Fruit fly (Drosophila melanogaster) whole organism, embryonic: ENCODE data around the gene PH4alphaEFB.
A peak's percentile ranks its signal among the peaks of the same experiment; 100 is the strongest.

ENCODE experiments used
- Antp ChIP-seq: fragments of 200-800 bp; sonication (Bioruptor generic); optimal IDR thresholded peaks from 3 replicates; lab custom pipeline; 2016; ENCODE audit warnings: missing biosample characterization, missing genetic modification characterization
- Atf6 ChIP-seq: fragments of 200-800 bp; sonication (Bioruptor generic); IDR thresholded peaks from 2 replicates; pipeline ENCODE4 v1.3.6; 2022; ENCODE audit warnings: missing biosample characterization, missing genetic modification characterization
- CG11696 ChIP-seq: fragments of 200-800 bp; sonication (Bioruptor generic); IDR thresholded peaks from 2 replicates; pipeline ENCODE4 v1.3.6; 2022; ENCODE audit warnings: missing biosample characterization, missing genetic modification characterization
- CG12219 ChIP-seq: fragments of 200-800 bp; sonication (Bioruptor generic); optimal IDR thresholded peaks from 3 replicates; lab custom pipeline; 2018; ENCODE audit warnings: missing biosample characterization, mild to moderate bottlenecking, missing genetic modification characterization
- CG12769 ChIP-seq: fragments of 200-800 bp; sonication (Bioruptor generic); optimal IDR thresholded peaks from 2 replicates; lab custom pipeline; 2019; ENCODE audit warnings: missing biosample characterization, mild to moderate bottlenecking, missing genetic modification characterization, moderate library complexity
- CG17612 ChIP-seq: fragments of 200-800 bp; sonication (Bioruptor generic); IDR thresholded peaks from 2 replicates; pipeline ENCODE4 v1.3.6; 2022; ENCODE audit warnings: missing biosample characterization, missing genetic modification characterization
- CG2116 ChIP-seq: fragments of 200-800 bp; sonication (Bioruptor generic); optimal IDR thresholded peaks from 3 replicates; lab custom pipeline; 2018; ENCODE audit warnings: missing biosample characterization, mild to moderate bottlenecking, missing genetic modification characterization
- CG2120 ChIP-seq: fragments of 200-800 bp; sonication (Bioruptor generic); optimal IDR thresholded peaks from 3 replicates; lab custom pipeline; 2016; ENCODE audit warnings: missing biosample characterization, missing genetic modification characterization
- CG30403 ChIP-seq: fragments of 200-800 bp; sonication (Bioruptor generic); optimal IDR thresholded peaks from 3 replicates; lab custom pipeline; 2016; ENCODE audit warnings: missing biosample characterization, missing genetic modification characterization
- CG3065 ChIP-seq: fragments of 200-800 bp; sonication (Bioruptor generic); optimal IDR thresholded peaks from 2 replicates; lab custom pipeline; 2016; ENCODE audit warnings: missing biosample characterization, missing genetic modification characterization
- CG4424 ChIP-seq: fragments of 200-800 bp; sonication (Bioruptor generic); optimal IDR thresholded peaks from 3 replicates; lab custom pipeline; 2016; ENCODE audit warnings: missing biosample characterization, missing genetic modification characterization
- CG6689 ChIP-seq: fragments of 200-800 bp; sonication (Bioruptor generic); IDR thresholded peaks from 2 replicates; pipeline ENCODE4 v1.3.6; 2022; ENCODE audit warnings: missing biosample characterization, missing genetic modification characterization
- CG7357 ChIP-seq: fragments of 200-800 bp; sonication (Bioruptor generic); IDR thresholded peaks from 3 replicates; pipeline ENCODE4 v1.3.6; 2022; ENCODE audit warnings: missing biosample characterization, missing genetic modification characterization
- CG7556 ChIP-seq: fragments of 200-800 bp; sonication (Bioruptor generic); optimal IDR thresholded peaks from 2 replicates; lab custom pipeline; 2017; ENCODE audit warnings: missing biosample characterization, mild to moderate bottlenecking, missing genetic modification characterization
- CG7745 ChIP-seq: fragments of 200-800 bp; sonication (Bioruptor generic); optimal IDR thresholded peaks from 2 replicates; lab custom pipeline; 2018; ENCODE audit warnings: missing biosample characterization, mild to moderate bottlenecking, missing genetic modification characterization, moderate library complexity
- CG8765 ChIP-seq: fragments of 200-800 bp; sonication (Bioruptor generic); IDR thresholded peaks from 2 replicates; pipeline ENCODE4 v1.3.6; 2022; ENCODE audit warnings: missing biosample characterization, missing genetic modification characterization
- CG8944 ChIP-seq: fragments of 200-800 bp; sonication (Bioruptor generic); optimal IDR thresholded peaks from 3 replicates; lab custom pipeline; 2016; ENCODE audit warnings: missing biosample characterization, missing genetic modification characterization
- CkIIα-i1 ChIP-seq: fragments of 200-800 bp; sonication (Bioruptor generic); IDR thresholded peaks from 2 replicates; pipeline ENCODE4 v1.3.6; 2022; ENCODE audit warnings: missing biosample characterization, missing genetic modification characterization
- Dip3 ChIP-seq: fragments of 200-800 bp; sonication (Bioruptor generic); optimal IDR thresholded peaks from 3 replicates; lab custom pipeline; 2016; ENCODE audit warnings: missing biosample characterization, missing genetic modification characterization
- Fer3 ChIP-seq: fragments of 200-800 bp; sonication (Bioruptor generic); optimal IDR thresholded peaks from 2 replicates; lab custom pipeline; 2018; ENCODE audit warnings: missing biosample characterization, mild to moderate bottlenecking, missing genetic modification characterization, moderate library complexity
- GATAe ChIP-seq: fragments of 200-800 bp; sonication (Bioruptor generic); conservative IDR thresholded peaks from 2 replicates; pipeline ENCODE4 v1.3.6; 2022; ENCODE audit warnings: missing biosample characterization, missing genetic modification characterization
- HLH4C ChIP-seq: fragments of 200-800 bp; sonication (Bioruptor generic); IDR thresholded peaks from 3 replicates; pipeline ENCODE4 v1.3.6; 2022; ENCODE audit warnings: missing biosample characterization, missing genetic modification characterization; ENCODE audit not compliant: partially characterized antibody
- HmgD ChIP-seq: fragments of 200-800 bp; sonication (Bioruptor generic); optimal IDR thresholded peaks from 3 replicates; lab custom pipeline; 2016; ENCODE audit warnings: missing biosample characterization, missing genetic modification characterization
- Max ChIP-seq: fragments of 200-800 bp; sonication (Bioruptor generic); optimal IDR thresholded peaks from 2 replicates; lab custom pipeline; 2016; ENCODE audit warnings: missing biosample characterization, mild to moderate bottlenecking, missing genetic modification characterization
- NK7.1 ChIP-seq: fragments of 200-800 bp; sonication (Bioruptor generic); optimal IDR thresholded peaks from 3 replicates; lab custom pipeline; 2016; ENCODE audit warnings: missing biosample characterization, missing genetic modification characterization
- Poxn ChIP-seq: fragments of 200-800 bp; sonication (Bioruptor generic); IDR thresholded peaks from 2 replicates; pipeline ENCODE4 v1.3.6; 2022; ENCODE audit warnings: missing biosample characterization, missing genetic modification characterization
- Rfx ChIP-seq: fragments of 200-800 bp; sonication (Bioruptor generic); IDR thresholded peaks from 2 replicates; pipeline ENCODE4 v1.3.6; 2022; ENCODE audit warnings: missing biosample characterization, missing genetic modification characterization
- Sox100B ChIP-seq: fragments of 200-800 bp; sonication (Bioruptor generic); optimal IDR thresholded peaks from 3 replicates; lab custom pipeline; 2018; ENCODE audit warnings: missing biosample characterization, mild to moderate bottlenecking, missing genetic modification characterization
- az2 ChIP-seq: fragments of 200-800 bp; sonication (Bioruptor generic); optimal IDR thresholded peaks from 3 replicates; lab custom pipeline; 2016; ENCODE audit warnings: missing biosample characterization, missing genetic modification characterization
- bcd ChIP-seq: fragments of 200-800 bp; sonication (Bioruptor generic); optimal IDR thresholded peaks from 2 replicates; lab custom pipeline; 2017; ENCODE audit warnings: missing biosample characterization, mild to moderate bottlenecking, missing genetic modification characterization
- bsh ChIP-seq, 2 experiments: fragments of 200-800 bp; sonication (Bioruptor generic); optimal IDR thresholded peaks; 2 replicates each; lab custom pipeline; 2017 to 2018; ENCODE audit warnings: mild to moderate bottlenecking in 2 of 2, missing biosample characterization in 2 of 2, missing genetic modification characterization in 2 of 2, moderate library complexity in 1 of 2
- ci ChIP-seq: fragments of 200-800 bp; sonication (Bioruptor generic); IDR thresholded peaks from 3 replicates; pipeline ENCODE4 v1.3.6; 2022; ENCODE audit warnings: missing biosample characterization, missing genetic modification characterization
- cwo ChIP-seq: fragments of 200-800 bp; sonication (Bioruptor generic); optimal IDR thresholded peaks from 3 replicates; lab custom pipeline; 2017; ENCODE audit warnings: missing biosample characterization, missing genetic modification characterization, mild to moderate bottlenecking, moderate library complexity, missing genetic modification reagents
- dati ChIP-seq: fragments of 200-800 bp; sonication (Bioruptor generic); IDR thresholded peaks from 2 replicates; pipeline ENCODE4 v1.3.6; 2022; ENCODE audit warnings: missing biosample characterization, missing genetic modification characterization
- dysf ChIP-seq: fragments of 200-800 bp; sonication (Bioruptor generic); IDR thresholded peaks from 3 replicates; pipeline ENCODE4 v1.3.6; 2022; ENCODE audit warnings: missing biosample characterization, missing genetic modification characterization
- esg ChIP-seq: fragments of 200-800 bp; sonication (Bioruptor generic); conservative IDR thresholded peaks from 2 replicates; pipeline ENCODE4 v1.3.6; 2022; ENCODE audit warnings: missing biosample characterization, missing genetic modification characterization
- ewg ChIP-seq: fragments of 200-800 bp; sonication (Bioruptor generic); optimal IDR thresholded peaks from 3 replicates; lab custom pipeline; 2017; ENCODE audit warnings: mild to moderate bottlenecking, missing biosample characterization, missing genetic modification reagents, missing genetic modification characterization
- fd102C ChIP-seq: fragments of 200-800 bp; sonication (Bioruptor generic); optimal IDR thresholded peaks from 2 replicates; lab custom pipeline; 2018; ENCODE audit warnings: missing biosample characterization, mild to moderate bottlenecking, missing genetic modification characterization, moderate library complexity
- fd96Cb ChIP-seq: fragments of 200-800 bp; sonication (Bioruptor generic); optimal IDR thresholded peaks from 2 replicates; lab custom pipeline; 2018; ENCODE audit warnings: missing biosample characterization, mild to moderate bottlenecking, missing genetic modification characterization, moderate library complexity
- gcm2 ChIP-seq: fragments of 200-800 bp; sonication (Bioruptor generic); optimal IDR thresholded peaks from 2 replicates; lab custom pipeline; 2016; ENCODE audit warnings: missing biosample characterization, missing genetic modification characterization
- gt ChIP-seq: fragments of 200-800 bp; sonication (Bioruptor generic); IDR thresholded peaks from 2 replicates; pipeline ENCODE4 v1.3.6; 2022; ENCODE audit warnings: missing biosample characterization, missing genetic modification characterization
- jing ChIP-seq: fragments of 200-800 bp; sonication (Bioruptor generic); optimal IDR thresholded peaks from 2 replicates; lab custom pipeline; 2018; ENCODE audit warnings: missing biosample characterization, mild to moderate bottlenecking, missing genetic modification characterization
- jumu ChIP-seq: fragments of 200-800 bp; sonication (Bioruptor generic); optimal IDR thresholded peaks from 3 replicates; lab custom pipeline; 2016; ENCODE audit warnings: missing biosample characterization, missing genetic modification characterization
- nerfin-2 ChIP-seq: fragments of 200-800 bp; sonication (Bioruptor generic); IDR thresholded peaks from 2 replicates; pipeline ENCODE4 v1.3.6; 2022; ENCODE audit warnings: missing biosample characterization, missing genetic modification characterization; ENCODE audit not compliant: partially characterized antibody
- nmo ChIP-seq: fragments of 200-800 bp; sonication (Bioruptor generic); optimal IDR thresholded peaks from 2 replicates; lab custom pipeline; 2018; ENCODE audit warnings: missing biosample characterization, mild to moderate bottlenecking, missing genetic modification characterization, moderate library complexity
- oc ChIP-seq: fragments of 200-800 bp; sonication (Bioruptor generic); optimal IDR thresholded peaks from 2 replicates; lab custom pipeline; 2018; ENCODE audit warnings: missing biosample characterization, mild to moderate bottlenecking, missing genetic modification characterization, moderate library complexity
- peb ChIP-seq: fragments of 200-800 bp; sonication (Bioruptor generic); IDR thresholded peaks from 2 replicates; pipeline ENCODE4 v1.3.6; 2022; ENCODE audit warnings: missing biosample characterization, missing genetic modification characterization
- sima ChIP-seq: fragments of 200-800 bp; sonication (Bioruptor generic); optimal IDR thresholded peaks from 2 replicates; lab custom pipeline; 2016; ENCODE audit warnings: missing biosample characterization, missing genetic modification characterization
- slou ChIP-seq: fragments of 200-800 bp; sonication (Bioruptor generic); optimal IDR thresholded peaks from 3 replicates; lab custom pipeline; 2016; ENCODE audit warnings: missing biosample characterization, missing genetic modification characterization
- so ChIP-seq: fragments of 200-800 bp; sonication (Bioruptor generic); IDR thresholded peaks from 3 replicates; pipeline ENCODE4 v1.3.6; 2022; ENCODE audit warnings: missing biosample characterization, missing genetic modification characterization
- sob ChIP-seq: fragments of 200-800 bp; sonication (Bioruptor generic); IDR thresholded peaks from 2 replicates; pipeline ENCODE4 v1.3.6; 2022; ENCODE audit warnings: missing biosample characterization, missing genetic modification characterization
- zfh2 ChIP-seq: fragments of 200-800 bp; sonication (Bioruptor generic); optimal IDR thresholded peaks from 2 replicates; lab custom pipeline; 2016; ENCODE audit warnings: missing biosample characterization, missing genetic modification characterization

The PH4alphaEFB gene

dm6 chr3R:30501174-30501573, 35.3 kb downstream of the PH4alphaEFB start (continued):
- TF ChIP-seq ewg (GFP tag; lab: Kevin White, UChicago) (peak; percentile 9), gcm2 (GFP tag; lab: Kevin White, UChicago) (no peak), CG30403 (peak; percentile 44), CG4424 (GFP tag; lab: Kevin White, UChicago) (peak; percentile 30), dysf (GFP tag; lab: Robert Waterston, UW) (peak; percentile 57; the same call in 2 of the 3 replicates), CG6689 (peak; percentile 38; the same call in 1 of the 2 replicates), Antp (GFP tag; lab: Kevin White, UChicago) (peak; percentile 40), sima (GFP tag; lab: Kevin White, UChicago) (no peak), CG3065 (GFP tag; lab: Kevin White, UChicago) (no peak), esg (GFP tag; lab: Robert Waterston, UW) (0 out of 2 replicates have a peak, but pooled peaks have one; percentile 10), slou (GFP tag; lab: Kevin White, UChicago) (no peak), gt (GFP tag; lab: Robert Waterston, UW) (no peak), bcd (GFP tag; lab: Kevin White, UChicago) (peak; percentile 14), CG7357 (GFP tag; lab: Robert Waterston, UW) (no peak), az2 (GFP tag; lab: Kevin White, UChicago) (peak; percentile 37), CG7556 (GFP tag; lab: Kevin White, UChicago) (no peak), CG2116 (GFP tag; lab: Kevin White, UChicago) (no peak), CG17612 (no peak), peb (GFP tag; lab: Robert Waterston, UW) (no peak), CG8944 (GFP tag; lab: Kevin White, UChicago) (peak; percentile 17), nmo (peak; percentile 42), oc (no peak), sob (GFP tag; lab: Robert Waterston, UW) (peak; percentile 65; the same call in 1 of the 2 replicates), CG12769 (peak; percentile 11), dati (no peak), Rfx (peak; percentile 45), GATAe (GFP tag; lab: Robert Waterston, UW) (no peak), bsh (GFP tag; optimal IDR thresholded peaks at IDR 0.05; lab: Kevin White, UChicago) (peak in 1 of 2 experiments; percentile 49), so (GFP tag; lab: Robert Waterston, UW) (no peak), Dip3 (GFP tag; lab: Kevin White, UChicago) (peak; percentile 7), fd102C (GFP tag; lab: Kevin White, UChicago) (peak; percentile 12), Max (GFP tag; lab: Kevin White, UChicago) (no peak), HmgD (GFP tag; lab: Kevin White, UChicago) (no peak), Poxn (GFP tag; lab: Robert Waterston, UW) (no peak), ci (GFP tag; lab: Robert Waterston, UW) (0 out of 3 replicates have a peak, but pooled peaks have one; percentile 52), CG8765 (GFP tag; lab: Robert Waterston, UW) (peak; percentile 38; the same call in 1 of the 2 replicates), Sox100B (no peak), CG2120 (GFP tag; lab: Kevin White, UChicago) (peak; percentile 49), Atf6 (GFP tag; lab: Robert Waterston, UW) (no peak), HLH4C (no peak), NK7.1 (GFP tag; lab: Kevin White, UChicago) (no peak), cwo (GFP tag; lab: Kevin White, UChicago) (no peak), Fer3 (tag; lab: Kevin White, UChicago) (no peak), CG7745 (no peak), nerfin-2 (GFP tag; lab: Robert Waterston, UW) (no peak), jing (GFP tag; lab: Kevin White, UChicago) (peak; percentile 21), jumu (peak; percentile 11), CkIIα-i1 (GFP tag; lab: Robert Waterston, UW) (no peak), CG11696 (GFP tag; lab: Robert Waterston, UW) (0 out of 2 replicates have a peak, but pooled peaks have one; percentile 26), zfh2 (GFP tag; lab: Kevin White, UChicago) (peak; percentile 21), fd96Cb (tag; lab: Kevin White, UChicago) (peak; percentile 26), CG12219 (GFP tag; lab: Kevin White, UChicago) (no peak)
